Worm (Caenorhabditis elegans): ENCODE measurements around the gene snf-3.
"Not testable (repeated sequence)": the region's sequence is repeated elsewhere in the genome, so short reads cannot be mapped to it uniquely, and the experiment has no call there.

Gene snf-3

ce11 chrII:1091706-1092105, at the start of gene snf-3:
TSS of gene snf-3 (plus strand) at chrII:1092006.
- TF ChIP-seq elt-2 (tag; optimal IDR thresholded peaks at IDR 0.05) (no peak), eor-1 (tag; optimal IDR thresholded peaks at IDR 0.05) (no peak), pha-4 (tag; optimal IDR thresholded peaks at IDR 0.05) (peak; percentile 5), jun-1 (tag; optimal IDR thresholded peaks at IDR 0.05) (no peak), fos-1 (tag; optimal IDR thresholded peaks at IDR 0.05) (no peak)

ce11 chrII:1042227-1042626, 49.6 kb upstream of the snf-3 start, which contains the start of gene fbxb-41:
TSS of gene fbxb-41 (minus strand) at chrII:1042327.
- TF ChIP-seq nhr-28 (tag; optimal IDR thresholded peaks at IDR 0.05) (no peak), ceh-9 (tag; optimal IDR thresholded peaks at IDR 0.05) (no peak), fkh-10 (GFP tag; optimal IDR thresholded peaks at IDR 0.05) (no peak), ceh-16 (tag; optimal IDR thresholded peaks at IDR 0.05) (no peak), snpc-4 (tag; optimal IDR thresholded peaks at IDR 0.05) (no peak)

- TF ChIP-seq nhr-77, pqm-1, ceh-28 (tag; optimal IDR thresholded peaks at IDR 0.05): not testable (repeated sequence)
Observed at ce11 chrII:1043932-1044331, 47.9 kb upstream of the snf-3 start, which contains the start of gene fbxb-45. TSS of gene fbxb-45 (minus strand) at chrII:1044032.

- TF ChIP-seq jun-1 (tag; optimal IDR thresholded peaks at IDR 0.05) (no peak), sea-2 (GFP tag; optimal IDR thresholded peaks at IDR 0.05) (no peak), tbx-2 (tag; optimal IDR thresholded peaks at IDR 0.05) (no peak), ama-1 (optimal IDR thresholded peaks at IDR 0.05) (no peak), snpc-4 (tag; optimal IDR thresholded peaks at IDR 0.05) (no peak), nhr-12 (tag; optimal IDR thresholded peaks at IDR 0.05) (no peak), unc-62 (GFP tag; optimal IDR thresholded peaks at IDR 0.05) (no peak), zag-1 (tag; optimal IDR thresholded peaks at IDR 0.05) (no peak), mdl-1 (tag; optimal IDR thresholded peaks at IDR 0.05) (no peak), pha-4 (tag; optimal IDR thresholded peaks at IDR 0.05) (no peak), nhr-67 (tag; optimal IDR thresholded peaks at IDR 0.05) (no peak), aly-2 (tag; optimal IDR thresholded peaks at IDR 0.05) (no peak), ceh-9 (tag; optimal IDR thresholded peaks at IDR 0.05) (no peak), nhr-76 (tag; optimal IDR thresholded peaks at IDR 0.05) (no peak), pqm-1 (tag; optimal IDR thresholded peaks at IDR 0.05) (no peak), mml-1 (tag; optimal IDR thresholded peaks at IDR 0.05) (no peak), ZK546.5 (tag; optimal IDR thresholded peaks at IDR 0.05) (no peak), eor-1 (tag; optimal IDR thresholded peaks at IDR 0.05) (no peak), skn-1 (tag; optimal IDR thresholded peaks at IDR 0.05) (no peak), ztf-4 (tag; optimal IDR thresholded peaks at IDR 0.05) (no peak)
Observed at ce11 chrII:1045692-1046091, 46.1 kb upstream of the snf-3 start, which contains the start of gene str-148. TSS of gene str-148 (plus strand) at chrII:1045992.

- TF ChIP-seq fkh-10 (GFP tag; optimal IDR thresholded peaks at IDR 0.05) (no peak), tbx-2 (tag; optimal IDR thresholded peaks at IDR 0.05) (no peak), nhr-12 (tag; optimal IDR thresholded peaks at IDR 0.05) (no peak), elt-1 (tag; optimal IDR thresholded peaks at IDR 0.05) (no peak), pha-4 (tag; optimal IDR thresholded peaks at IDR 0.05) (no peak), ceh-82 (tag; optimal IDR thresholded peaks at IDR 0.05) (no peak)
Observed at ce11 chrII:1046937-1047336, 44.9 kb upstream of the snf-3 start.

ce11 chrII:1049849-1050248, 42.0 kb upstream of the snf-3 start, which contains the start of gene fbxb-40:
TSS of gene fbxb-40 (minus strand) at chrII:1049949.
- TF ChIP-seq fos-1 (tag; optimal IDR thresholded peaks at IDR 0.05): no peak
- TF ChIP-seq fkh-10 (GFP tag; optimal IDR thresholded peaks at IDR 0.05): no peak
- TF ChIP-seq R02D3.7 (tag; optimal IDR thresholded peaks at IDR 0.05): no peak
- no peak for TF ChIP-seq ama-1 (optimal IDR thresholded peaks at IDR 0.05)
- TF ChIP-seq lsy-12 (tag; optimal IDR thresholded peaks at IDR 0.05): no peak
- TF ChIP-seq ztf-11 (tag; optimal IDR thresholded peaks at IDR 0.05): no peak
- TF ChIP-seq nhr-25 (tag; optimal IDR thresholded peaks at IDR 0.05): no peak
- TF ChIP-seq egl-5 (tag; optimal IDR thresholded peaks at IDR 0.05): no peak
- no peak for TF ChIP-seq daf-12 (tag; optimal IDR thresholded peaks at IDR 0.05)
